Worm (Caenorhabditis elegans): ENCODE data around the gene acl-2.
A peak's percentile ranks its signal among the peaks of the same experiment; 100 is the strongest.

acl-2 gene

DNA sequence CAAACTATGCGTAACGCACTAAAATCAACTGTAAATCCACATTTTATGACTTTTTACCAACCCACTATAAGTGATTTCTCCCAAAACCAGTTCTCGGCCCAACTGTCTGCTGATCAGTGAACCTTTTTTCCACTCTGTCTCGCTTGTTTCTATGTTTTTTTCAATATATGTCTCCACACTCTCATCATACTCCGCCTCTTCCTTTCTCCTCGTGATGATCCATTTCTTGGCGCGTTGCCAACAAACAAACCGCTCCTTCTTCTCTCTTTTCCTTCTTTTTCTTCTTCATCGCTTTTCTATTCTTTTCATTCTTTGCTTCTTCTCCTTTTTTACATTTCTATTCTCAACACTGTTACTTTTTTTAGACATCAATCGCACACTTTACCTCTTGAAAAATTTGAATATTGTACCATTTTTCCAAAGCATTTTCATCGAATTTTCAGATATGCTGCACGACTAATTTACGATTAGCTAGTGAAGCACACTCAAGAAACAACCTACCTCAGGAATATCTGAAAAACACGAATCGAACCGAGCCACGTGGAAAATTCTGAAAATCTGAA is 12.4 kb upstream of the acl-2 start, which contains the start of gene T06E8.8 (continued):
- TF ChIP-seq D2030.7 (GFP tag; IDR thresholded peaks at IDR 0.05): no peak
- no peak for TF ChIP-seq hlh-12 (tag; optimal IDR thresholded peaks at IDR 0.05)
- TF ChIP-seq efl-1 (GFP tag; optimal IDR thresholded peaks at IDR 0.05): no peak
- TF ChIP-seq him-1 (tag; optimal IDR thresholded peaks at IDR 0.05): no peak
- no peak for TF ChIP-seq snpc-3.4 (tag; optimal IDR thresholded peaks at IDR 0.05)
- no peak for TF ChIP-seq ztf-28 (GFP tag; IDR thresholded peaks at IDR 0.05)
- peak; percentile 75 for TF ChIP-seq somi-1 (GFP tag; optimal IDR thresholded peaks at IDR 0.05)
- TF ChIP-seq ets-4 (GFP tag; optimal IDR thresholded peaks at IDR 0.05): no peak
- no peak for TF ChIP-seq egl-44 (GFP tag; IDR thresholded peaks at IDR 0.05)
- no peak for TF ChIP-seq attf-5 (GFP tag; optimal IDR thresholded peaks at IDR 0.05)
- TF ChIP-seq akir-1 (GFP tag; optimal IDR thresholded peaks at IDR 0.05): no peak
- no peak for TF ChIP-seq lin-26 (GFP tag; IDR thresholded peaks at IDR 0.05)
- no peak for TF ChIP-seq cebp-2 (GFP tag; IDR thresholded peaks at IDR 0.05)
- TF ChIP-seq lin-35 (GFP tag; optimal IDR thresholded peaks at IDR 0.05): peak in 1 of 3 experiments; percentile 25
- no peak for TF ChIP-seq B0035.1 (tag; optimal IDR thresholded peaks at IDR 0.05)
- no peak for TF ChIP-seq hrde-1 (tag; optimal IDR thresholded peaks at IDR 0.05; ENCODE audit: borderline replicate concordance)
- TF ChIP-seq hlh-26 (GFP tag; conservative IDR thresholded peaks at IDR 0.05): no peak
- TF ChIP-seq bed-1 (GFP tag; IDR thresholded peaks at IDR 0.05): no peak
- TF ChIP-seq mcd-1 (GFP tag; IDR thresholded peaks at IDR 0.05): peak; percentile 28; the same call in 1 of the 2 replicates
- TF ChIP-seq chd-7 (tag; optimal IDR thresholded peaks at IDR 0.05): no peak
- peak; percentile 77 for TF ChIP-seq lin-40 (tag; optimal IDR thresholded peaks at IDR 0.05)
- TF ChIP-seq ceh-27 (GFP tag; optimal IDR thresholded peaks at IDR 0.05): peak; percentile 25
- no peak for TF ChIP-seq rpc-1 (optimal IDR thresholded peaks at IDR 0.05)
- TF ChIP-seq rpc-1 (tag; optimal IDR thresholded peaks at IDR 0.05): no peak
- no peak for TF ChIP-seq Y67H2A.10 (GFP tag; conservative IDR thresholded peaks at IDR 0.05)
- no peak for TF ChIP-seq nfyb-1 (GFP tag; IDR thresholded peaks at IDR 0.05)
- TF ChIP-seq atf-7 (tag; optimal IDR thresholded peaks at IDR 0.05): no peak
- TF ChIP-seq C06A6.2 (GFP tag; conservative IDR thresholded peaks at IDR 0.05): peak; percentile 61; the same call in 1 of the 2 replicates
- no peak for TF ChIP-seq C17E4.6 (GFP tag; IDR thresholded peaks at IDR 0.05)
- no peak for TF ChIP-seq let-526 (GFP tag; IDR thresholded peaks at IDR 0.05)
- no peak for TF ChIP-seq mes-4 (tag; optimal IDR thresholded peaks at IDR 0.05)
- no peak for TF ChIP-seq ztf-25 (GFP tag; IDR thresholded peaks at IDR 0.05)
- TF ChIP-seq F57A8.1 (GFP tag; optimal IDR thresholded peaks at IDR 0.05): no peak
- TF ChIP-seq attf-6 (GFP tag; IDR thresholded peaks at IDR 0.05): no peak
- TF ChIP-seq K11D2.4 (GFP tag; IDR thresholded peaks at IDR 0.05): no peak

DNA sequence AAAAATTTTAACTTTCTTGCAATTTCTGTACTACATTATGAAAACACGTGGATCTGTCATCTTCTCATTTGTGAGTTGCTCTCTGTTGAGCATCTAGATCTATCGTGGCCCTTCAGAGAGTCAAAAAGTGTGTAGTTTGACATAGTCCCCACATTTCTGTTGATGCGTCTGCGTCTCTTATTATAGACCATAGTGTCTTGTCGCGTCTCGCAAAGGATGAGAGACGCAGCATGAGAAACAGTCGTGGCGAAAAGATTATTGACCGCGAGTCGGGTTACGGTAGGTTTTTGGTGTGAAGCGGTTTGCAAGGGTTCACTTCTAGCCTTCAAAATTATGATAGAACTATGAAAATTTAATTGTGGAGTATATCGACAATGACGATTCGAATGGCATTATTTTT is 11.4 kb upstream of the acl-2 start:
- TF ChIP-seq pha-4 (tag; optimal IDR thresholded peaks at IDR 0.05) (peak; percentile 14), let-526 (GFP tag; IDR thresholded peaks at IDR 0.05) (no peak), repo-1 (tag; optimal IDR thresholded peaks at IDR 0.05) (no peak), Y95B8A.8 (GFP tag; IDR thresholded peaks at IDR 0.05) (no peak), gei-17 (GFP tag; optimal IDR thresholded peaks at IDR 0.05) (no peak), nhr-90 (tag; optimal IDR thresholded peaks at IDR 0.05) (no peak), T07F8.4 (tag; optimal IDR thresholded peaks at IDR 0.05) (no peak), unc-130 (GFP tag; optimal IDR thresholded peaks at IDR 0.05) (no peak), mcd-1 (GFP tag; IDR thresholded peaks at IDR 0.05) (peak; percentile 35; the same call in 1 of the 2 replicates), aptf-3 (GFP tag; IDR thresholded peaks at IDR 0.05) (no peak), lag-1 (GFP tag; IDR thresholded peaks at IDR 0.05) (no peak), ztf-3 (GFP tag; optimal IDR thresholded peaks at IDR 0.05) (no peak), Y67H2A.10 (GFP tag; conservative IDR thresholded peaks at IDR 0.05) (no peak), K12H6.12 (tag; optimal IDR thresholded peaks at IDR 0.05) (peak; percentile 53), cebp-1 (GFP tag; IDR thresholded peaks at IDR 0.05) (no peak), cebp-1 (tag; optimal IDR thresholded peaks at IDR 0.05) (peak; percentile 50), efl-1 (GFP tag; optimal IDR thresholded peaks at IDR 0.05) (no peak), ztf-28 (GFP tag; IDR thresholded peaks at IDR 0.05) (no peak), madf-10 (tag; optimal IDR thresholded peaks at IDR 0.05) (no peak), Y53G8AR.9 (GFP tag; conservative IDR thresholded peaks at IDR 0.05) (no peak)
